Worm (Caenorhabditis elegans): ENCODE measurements around the gene str-89.

Gene str-89

ce11 chrV:17673343-17673742 is 4.7 kb downstream of the str-89 start, which contains the start of gene str-93:
str-93 (minus strand) TSS chrV:17673443.
- no peak for TF ChIP-seq Y105C5A.15 (GFP tag; IDR thresholded peaks at IDR 0.05)
- no peak for TF ChIP-seq dpl-1 (GFP tag; optimal IDR thresholded peaks at IDR 0.05)
- TF ChIP-seq sdz-12 (GFP tag; optimal IDR thresholded peaks at IDR 0.05), result no peak
- no peak for TF ChIP-seq R02D3.7 (tag; optimal IDR thresholded peaks at IDR 0.05)
- no peak for TF ChIP-seq lin-1 (GFP tag; IDR thresholded peaks at IDR 0.05)
- no peak for TF ChIP-seq F26F4.8 (GFP tag; conservative IDR thresholded peaks at IDR 0.05)

DNA sequence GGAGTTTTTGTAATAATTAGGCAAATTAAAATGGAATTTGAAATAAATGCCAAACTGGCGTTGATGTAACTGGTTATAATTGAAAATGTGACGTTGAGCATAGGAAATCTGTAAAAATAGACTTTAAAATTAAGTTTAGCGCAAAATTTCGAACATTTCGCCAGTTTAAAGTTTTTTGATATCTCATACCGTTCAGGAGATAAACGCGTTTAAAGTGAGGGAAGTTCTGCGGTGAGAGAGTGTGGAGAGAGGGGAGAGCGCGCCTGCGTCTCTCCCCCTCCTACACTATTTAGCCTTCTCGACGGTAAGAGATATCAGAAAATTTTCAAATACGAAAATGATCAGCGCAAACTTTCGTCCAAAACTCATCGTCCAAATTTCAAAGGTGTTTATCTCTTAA is 7.9 kb downstream of the str-89 start, which contains the start of gene str-92:
Gene str-92, minus strand, starts transcription at position 101 of the 400 bp plus-strand sequence.
- no peak for TF ChIP-seq ceh-32 (tag; optimal IDR thresholded peaks at IDR 0.05; ENCODE audit: poor library complexity)
- TF ChIP-seq ceh-82 (tag; optimal IDR thresholded peaks at IDR 0.05), result no peak
- no peak for TF ChIP-seq nhr-6 (tag; optimal IDR thresholded peaks at IDR 0.05)
- TF ChIP-seq dmd-8 (GFP tag; IDR thresholded peaks at IDR 0.05), result no peak
- TF ChIP-seq nhr-25 (tag; optimal IDR thresholded peaks at IDR 0.05; ENCODE audit: borderline replicate concordance, insufficient read depth), result no peak
- no peak for TF ChIP-seq Y48G9A.11 (GFP tag; IDR thresholded peaks at IDR 0.05)
- no peak for TF ChIP-seq ceh-20 (GFP tag; IDR thresholded peaks at IDR 0.05)
- no peak for TF ChIP-seq mdt-29 (GFP tag; IDR thresholded peaks at IDR 0.05)
- no peak for TF ChIP-seq dmd-6 (GFP tag; IDR thresholded peaks at IDR 0.05)
- TF ChIP-seq set-16 (GFP tag; IDR thresholded peaks at IDR 0.05), result no peak
- no peak for TF ChIP-seq nhr-41 (GFP tag; IDR thresholded peaks at IDR 0.05)
- TF ChIP-seq mxl-3 (GFP tag; optimal IDR thresholded peaks at IDR 0.05), result no peak
- no peak for TF ChIP-seq hmg-1.1 (GFP tag; IDR thresholded peaks at IDR 0.05)
- no peak for TF ChIP-seq D1046.2 (GFP tag; IDR thresholded peaks at IDR 0.05)
- TF ChIP-seq mep-1 (tag; optimal IDR thresholded peaks at IDR 0.05), result no peak
- TF ChIP-seq sdz-12 (GFP tag; optimal IDR thresholded peaks at IDR 0.05), result no peak
- no peak for TF ChIP-seq nhr-111 (GFP tag; optimal IDR thresholded peaks at IDR 0.05)

ce11 chrV:17683290-17683689 is 14.7 kb downstream of the str-89 start:
- no peak for TF ChIP-seq zip-2 (tag; optimal IDR thresholded peaks at IDR 0.05)
- peak; percentile 84 for TF ChIP-seq set-16 (GFP tag; IDR thresholded peaks at IDR 0.05)

DNA sequence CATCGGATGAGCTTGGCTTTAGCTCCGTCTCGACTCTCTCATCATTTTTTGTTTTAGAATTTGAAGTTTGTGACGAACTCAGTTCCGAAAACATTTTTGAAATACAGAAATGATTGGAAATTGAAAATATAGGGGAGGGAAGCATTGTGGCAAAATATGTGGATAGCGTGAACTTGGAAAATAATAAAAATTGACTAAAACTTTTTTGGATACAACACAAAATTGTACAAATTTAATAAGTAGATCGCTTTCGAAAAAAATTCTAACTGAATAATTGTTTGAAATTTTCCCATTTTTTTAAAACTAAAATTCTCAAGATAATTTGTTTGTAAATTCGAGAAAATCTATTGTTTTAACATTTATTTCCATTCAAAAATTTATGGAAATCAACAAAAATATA is 15.1 kb downstream of the str-89 start, which contains the start of gene F59A1.15:
Gene F59A1.15, minus strand, starts transcription at position 101 of the 400 bp plus-strand sequence.
- TF ChIP-seq mxl-2 (GFP tag; conservative IDR thresholded peaks at IDR 0.05) (no peak), zip-2 (tag; optimal IDR thresholded peaks at IDR 0.05) (no peak), F37D6.2 (tag; optimal IDR thresholded peaks at IDR 0.05) (no peak), hlh-30 (tag; optimal IDR thresholded peaks at IDR 0.05; ENCODE audit: insufficient read depth) (no peak), nhr-111 (GFP tag; optimal IDR thresholded peaks at IDR 0.05) (no peak), vab-7 (GFP tag; IDR thresholded peaks at IDR 0.05) (no peak), nhr-237 (tag; optimal IDR thresholded peaks at IDR 0.05) (no peak), aly-2 (tag; optimal IDR thresholded peaks at IDR 0.05) (no peak), lin-39 (tag; optimal IDR thresholded peaks at IDR 0.05) (no peak), dpl-1 (GFP tag; optimal IDR thresholded peaks at IDR 0.05) (no peak), fkh-10 (GFP tag; optimal IDR thresholded peaks at IDR 0.05) (no peak), lsy-2 (tag; optimal IDR thresholded peaks at IDR 0.05) (no peak), daf-12 (tag; optimal IDR thresholded peaks at IDR 0.05) (no peak), Y48G9A.11 (GFP tag; IDR thresholded peaks at IDR 0.05) (no peak), rbr-2 (tag; optimal IDR thresholded peaks at IDR 0.05) (no peak), lin-29 (GFP tag; IDR thresholded peaks at IDR 0.05) (no peak), ceh-62 (tag; optimal IDR thresholded peaks at IDR 0.05) (no peak), lin-15B (tag; optimal IDR thresholded peaks at IDR 0.05) (no peak)
